Fruit fly (Drosophila melanogaster): ENCODE measurements around the gene CG5808.

DNA sequence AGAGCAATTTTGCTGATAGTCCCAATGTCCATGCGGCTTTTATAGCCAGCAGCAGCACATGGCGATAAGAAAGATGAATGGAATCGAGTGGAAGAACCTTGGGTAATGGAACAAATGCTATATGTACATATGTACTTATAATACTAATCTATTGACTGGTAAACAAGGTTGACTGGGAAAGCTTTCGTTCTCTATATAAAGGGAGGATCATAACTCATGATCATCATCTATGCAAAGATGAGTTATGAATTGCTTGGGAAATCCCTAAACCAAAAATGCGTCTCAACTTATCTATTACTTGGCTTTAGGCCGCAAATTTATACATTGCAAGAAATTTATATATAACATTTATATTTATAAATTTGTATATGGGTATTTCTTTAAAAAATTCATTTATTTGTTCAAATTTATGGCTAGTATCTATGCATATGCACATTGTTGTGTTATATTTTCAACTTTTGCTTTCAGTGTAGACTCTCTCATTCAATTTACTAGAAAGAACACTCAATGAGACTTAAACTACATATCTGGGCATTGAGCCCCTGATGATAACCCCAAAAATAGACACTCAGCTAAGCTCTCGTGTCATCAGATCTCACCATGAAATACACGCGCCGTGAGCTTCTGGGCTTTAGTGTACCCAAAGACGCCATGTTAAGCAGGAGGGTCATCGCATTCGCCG, 48.1 kb upstream of the CG5808 start, which contains the start of the genes Srg1 and Elal:
- no peak for TF ChIP-seq CTCF (optimal IDR thresholded peaks at IDR 0.05)
- TF ChIP-seq CG8478 (optimal IDR thresholded peaks at IDR 0.05), result no peak

Measured in S2 (cell line).